Worm (Caenorhabditis elegans) whole organism, early embryonic: ENCODE measurements around the gene Y41D4B.17.

Source experiments
- B0310.2 ChIP-seq: sonication (generic microtip); optimal IDR thresholded peaks from 2 replicates; lab custom pipeline; 2016; ENCODE audit warnings: mild to moderate bottlenecking, missing genetic modification characterization, missing compliant biosample characterization
- F13C5.2 ChIP-seq: sonication (generic microtip); optimal IDR thresholded peaks from 2 replicates; lab custom pipeline; 2017; ENCODE audit warnings: mild to moderate bottlenecking, missing genetic modification characterization, inconsistent platforms, missing compliant biosample characterization
- aly-1 ChIP-seq: sonication (generic microtip); optimal IDR thresholded peaks from 2 replicates; lab custom pipeline; 2016; ENCODE audit warnings: missing genetic modification characterization, missing compliant biosample characterization
- ama-1 ChIP-seq: fragments of 150-350 bp; optimal IDR thresholded peaks from 2 replicates; lab custom pipeline; 2014
- ceh-13 ChIP-seq: fragments of 200-800 bp; sonication (Bioruptor generic); optimal IDR thresholded peaks from 2 replicates; lab custom pipeline; 2018; ENCODE audit warnings: mild to moderate bottlenecking, missing genetic modification characterization, missing compliant biosample characterization
- ceh-36 ChIP-seq: sonication (generic microtip); optimal IDR thresholded peaks from 2 replicates; lab custom pipeline; 2016; ENCODE audit warnings: missing genetic modification characterization, inconsistent platforms, missing compliant biosample characterization
- ets-7 ChIP-seq: sonication (generic microtip); optimal IDR thresholded peaks from 2 replicates; lab custom pipeline; 2016; ENCODE audit warnings: missing genotype, missing genetic modification characterization, missing compliant biosample characterization
- flt-1 ChIP-seq: fragments of 200-800 bp; sonication (Bioruptor generic); IDR thresholded peaks from 2 replicates; pipeline ENCODE4 v1.3.6; 2022; ENCODE audit warnings: missing genetic modification characterization, missing compliant biosample characterization
- hmbx-1 ChIP-seq: sonication (generic microtip); optimal IDR thresholded peaks from 2 replicates; lab custom pipeline; 2016; ENCODE audit warnings: mild to moderate bottlenecking, missing genetic modification characterization, missing compliant biosample characterization
- hmg-4 ChIP-seq: fragments of 200-800 bp; sonication (Bioruptor generic); optimal IDR thresholded peaks from 2 replicates; lab custom pipeline; 2018; ENCODE audit warnings: mild to moderate bottlenecking, missing genetic modification characterization, missing compliant biosample characterization
- hnd-1 ChIP-seq: sonication (generic microtip); optimal IDR thresholded peaks from 2 replicates; lab custom pipeline; 2016; ENCODE audit warnings: missing genetic modification characterization, missing compliant biosample characterization
- pes-1 ChIP-seq: fragments of 200-800 bp; sonication (Bioruptor generic); IDR thresholded peaks from 2 replicates; pipeline ENCODE4 v1.3.6; 2022; ENCODE audit warnings: missing genetic modification reagents, missing genetic modification characterization, missing compliant biosample characterization
- scrt-1 ChIP-seq: fragments of 200-800 bp; sonication (Bioruptor generic); IDR thresholded peaks from 2 replicates; pipeline ENCODE4 v1.3.6; 2022; ENCODE audit warnings: missing genetic modification characterization, missing compliant biosample characterization
- sea-1 ChIP-seq: fragments of 200-800 bp; sonication (Bioruptor generic); conservative IDR thresholded peaks from 2 replicates; pipeline ENCODE4 v1.3.6; 2022; ENCODE audit warnings: missing genetic modification characterization, missing compliant biosample characterization
- tbx-11 ChIP-seq: fragments of 200-800 bp; sonication (Bioruptor generic); IDR thresholded peaks from 2 replicates; pipeline ENCODE4 v1.3.6; 2022; ENCODE audit warnings: missing genetic modification characterization, missing compliant biosample characterization
- tbx-37 ChIP-seq: fragments of 200-800 bp; sonication (Bioruptor generic); conservative IDR thresholded peaks from 2 replicates; pipeline ENCODE4 v1.3.6; 2022; ENCODE audit warnings: missing genetic modification reagents, missing genetic modification characterization, missing compliant biosample characterization
- tra-4 ChIP-seq: sonication (generic microtip); optimal IDR thresholded peaks from 2 replicates; lab custom pipeline; 2017; ENCODE audit warnings: missing genetic modification characterization, missing compliant biosample characterization

The Y41D4B.17 gene

ce11 chrIV:1523418-1523817, 36.5 kb upstream of the Y41D4B.17 start, which contains the start of gene K03H6.1:
Gene K03H6.1, plus strand, starts transcription at chrIV:1523718.
- TF ChIP-seq tbx-37 (no peak), flt-1 (no peak), tra-4 (tag; lab: Kevin White, UChicago) (no peak), hnd-1 (tag; lab: Kevin White, UChicago) (no peak), scrt-1 (GFP tag; lab: Robert Waterston, UW) (no peak), tbx-11 (no peak)

ce11 chrIV:1536316-1536715, 23.6 kb upstream of the Y41D4B.17 start, which contains the start of gene K03H6.5:
Gene K03H6.5, minus strand, starts transcription at chrIV:1536416.
- no peak for TF ChIP-seq sea-1 (GFP tag; lab: Robert Waterston, UW)
- TF ChIP-seq hmg-4 (GFP tag; lab: Kevin White, UChicago), result no peak
- no peak for TF ChIP-seq pes-1 (GFP tag; lab: Robert Waterston, UW)
- TF ChIP-seq hnd-1 (tag; lab: Kevin White, UChicago), result no peak

ce11 chrIV:1547129-1547528, 12.8 kb upstream of the Y41D4B.17 start:
- TF ChIP-seq scrt-1 (GFP tag; lab: Robert Waterston, UW) (no peak), flt-1 (no peak), ceh-36 (tag; lab: Kevin White, UChicago) (no peak), hmbx-1 (no peak), hnd-1 (tag; lab: Kevin White, UChicago) (no peak), B0310.2 (tag; lab: Kevin White, UChicago) (no peak), tbx-37 (no peak), sea-1 (GFP tag; lab: Robert Waterston, UW) (no peak), ets-7 (tag; lab: Kevin White, UChicago) (no peak), F13C5.2 (tag; lab: Kevin White, UChicago) (no peak)

- TF ChIP-seq aly-1 (tag; lab: Kevin White, UChicago) (no peak), tbx-37 (no peak), ceh-13 (GFP tag; lab: Kevin White, UChicago) (no peak), scrt-1 (GFP tag; lab: Robert Waterston, UW) (no peak), hmbx-1 (no peak), flt-1 (no peak), F13C5.2 (tag; lab: Kevin White, UChicago) (no peak), tra-4 (tag; lab: Kevin White, UChicago) (no peak), hmg-4 (GFP tag; lab: Kevin White, UChicago) (no peak), pes-1 (GFP tag; lab: Robert Waterston, UW) (no peak), B0310.2 (tag; lab: Kevin White, UChicago) (no peak), hnd-1 (tag; lab: Kevin White, UChicago) (no peak), ets-7 (tag; lab: Kevin White, UChicago) (no peak), ceh-36 (tag; lab: Kevin White, UChicago) (no peak), tbx-11 (no peak), ama-1 (lab: Kevin White, UChicago) (no peak), sea-1 (GFP tag; lab: Robert Waterston, UW) (no peak)
Measured at ce11 chrIV:1548457-1548861, 11.4 kb upstream of the Y41D4B.17 start, which contains the start of gene col-107. Gene col-107, plus strand, starts transcription at chrIV:1548721.

- TF ChIP-seq sea-1 (GFP tag; lab: Robert Waterston, UW) (no peak), tbx-11 (no peak), ama-1 (lab: Kevin White, UChicago) (no peak), tra-4 (tag; lab: Kevin White, UChicago) (no peak), aly-1 (tag; lab: Kevin White, UChicago) (peak; percentile 1), ceh-13 (GFP tag; lab: Kevin White, UChicago) (no peak), flt-1 (no peak), F13C5.2 (tag; lab: Kevin White, UChicago) (no peak)
Measured at ce11 chrIV:1549095-1550093, 10.5 kb upstream of the Y41D4B.17 start.

ce11 chrIV:1550131-1550530, 9.8 kb upstream of the Y41D4B.17 start, which contains the start of gene C34H4.5:
Gene C34H4.5, minus strand, starts transcription at chrIV:1550231.
- TF ChIP-seq ets-7 (tag; lab: Kevin White, UChicago) (no peak), hnd-1 (tag; lab: Kevin White, UChicago) (no peak), flt-1 (no peak), ama-1 (lab: Kevin White, UChicago) (no peak), B0310.2 (tag; lab: Kevin White, UChicago) (no peak), ceh-13 (GFP tag; lab: Kevin White, UChicago) (no peak), scrt-1 (GFP tag; lab: Robert Waterston, UW) (no peak), tbx-11 (no peak)

ce11 chrIV:1550578-1550977, 9.3 kb upstream of the Y41D4B.17 start, which contains the start of gene tag-244:
Gene tag-244, plus strand, starts transcription at chrIV:1550878.
- no peak for TF ChIP-seq B0310.2 (tag; lab: Kevin White, UChicago)
- TF ChIP-seq hmbx-1, result no peak
- TF ChIP-seq scrt-1 (GFP tag; lab: Robert Waterston, UW), result no peak
- no peak for TF ChIP-seq pes-1 (GFP tag; lab: Robert Waterston, UW)
- TF ChIP-seq F13C5.2 (tag; lab: Kevin White, UChicago), result no peak
- TF ChIP-seq hmg-4 (GFP tag; lab: Kevin White, UChicago), result no peak
- TF ChIP-seq aly-1 (tag; lab: Kevin White, UChicago), result no peak
- TF ChIP-seq ets-7 (tag; lab: Kevin White, UChicago), result no peak
- TF ChIP-seq flt-1, result no peak
- TF ChIP-seq ceh-36 (tag; lab: Kevin White, UChicago), result no peak
- TF ChIP-seq tbx-37, result no peak
- TF ChIP-seq hnd-1 (tag; lab: Kevin White, UChicago), result no peak
- TF ChIP-seq ceh-13 (GFP tag; lab: Kevin White, UChicago), result no peak
- no peak for TF ChIP-seq tbx-11
- TF ChIP-seq ama-1 (lab: Kevin White, UChicago), result no peak
- TF ChIP-seq tra-4 (tag; lab: Kevin White, UChicago), result no peak
- no peak for TF ChIP-seq sea-1 (GFP tag; lab: Robert Waterston, UW)
